Fruit fly (Drosophila melanogaster): Measurements from ENCODE around the gene HGTX.

Gene HGTX

DNA sequence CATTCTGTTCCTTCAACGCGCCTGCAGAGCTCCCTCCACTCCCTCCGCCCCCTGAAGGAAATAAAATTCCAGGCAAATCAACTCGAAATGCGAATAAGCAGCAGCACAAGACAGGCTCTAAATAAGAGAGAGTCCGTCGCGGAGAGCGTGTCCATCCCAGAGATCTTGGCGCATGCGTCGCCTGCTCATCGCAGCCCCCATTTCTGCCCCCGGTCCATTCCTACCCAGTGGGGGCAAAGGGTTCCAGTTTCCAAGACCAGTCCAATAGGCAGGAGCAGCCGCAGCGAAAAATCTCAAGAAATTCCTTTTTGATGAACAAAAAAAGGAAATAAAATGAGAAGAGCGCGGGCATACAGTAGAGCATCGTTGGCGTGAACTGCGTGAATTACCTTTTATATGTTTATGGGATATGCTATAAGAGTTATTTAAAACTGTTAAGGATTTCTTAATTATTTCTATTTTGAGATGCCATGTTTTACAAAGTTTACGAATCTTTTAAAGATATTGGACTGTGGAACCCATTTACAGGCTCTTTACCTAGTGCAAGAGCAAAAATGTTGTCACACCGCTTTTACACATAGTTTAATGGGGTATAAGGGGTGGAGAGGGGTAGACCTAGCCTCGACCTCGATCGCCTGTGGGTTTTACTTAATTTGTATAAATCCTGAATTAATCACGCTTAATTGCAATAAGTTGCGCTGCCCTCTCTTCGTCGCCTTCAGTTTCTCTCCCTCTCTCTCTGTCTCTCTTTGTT lies 34.9 kb upstream of the HGTX start:
- TF ChIP-seq CG8478 (optimal IDR thresholded peaks at IDR 0.05), result no peak
- no peak for TF ChIP-seq CTCF (optimal IDR thresholded peaks at IDR 0.05)

DNA sequence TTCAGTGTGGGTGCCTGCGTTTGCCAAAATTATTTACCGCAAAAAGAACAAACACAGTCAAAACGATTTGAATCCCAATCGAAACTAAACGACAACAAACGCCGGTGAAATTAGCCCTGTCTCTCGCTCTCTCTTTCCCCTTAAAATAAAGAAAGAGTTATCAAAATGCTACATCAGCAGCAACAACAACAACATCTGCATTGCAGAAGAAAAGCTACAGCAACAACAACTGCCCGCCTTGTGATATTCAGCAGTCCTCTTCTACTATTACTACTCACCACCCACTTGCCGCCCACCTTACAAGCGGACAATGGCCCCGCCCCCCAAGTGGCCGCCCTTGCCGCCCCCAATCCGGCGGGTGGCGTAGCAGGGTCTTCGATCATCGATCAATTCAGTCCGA lies 33.6 kb upstream of the HGTX start:
- TF ChIP-seq CTCF (optimal IDR thresholded peaks at IDR 0.05), result no peak

- no peak for TF ChIP-seq CTCF (optimal IDR thresholded peaks at IDR 0.05)
- no peak for TF ChIP-seq CG8478 (optimal IDR thresholded peaks at IDR 0.05)
Measured at dm6 chr3L:14631964-14632758, 32.8 kb upstream of the HGTX start, which contains the start of the genes RecQ5 and dlp. RecQ5 (minus strand) TSS chr3L:14632077. dlp (plus strand) TSS chr3L:14632601.

dm6 chr3L:14625568-14625996 lies 26.2 kb upstream of the HGTX start:
- no peak for TF ChIP-seq CTCF (optimal IDR thresholded peaks at IDR 0.05)
- TF ChIP-seq CG8478 (optimal IDR thresholded peaks at IDR 0.05), result no peak

- TF ChIP-seq CTCF (optimal IDR thresholded peaks at IDR 0.05) (no peak), CG8478 (optimal IDR thresholded peaks at IDR 0.05) (no peak)
Measured at dm6 chr3L:14624425-14625309, 25.3 kb upstream of the HGTX start.

dm6 chr3L:14622457-14622899 lies 23.1 kb upstream of the HGTX start, which contains the start of gene CG9628:
CG9628 (plus strand) TSS chr3L:14622796.
- TF ChIP-seq CTCF (optimal IDR thresholded peaks at IDR 0.05) (no peak), CG8478 (optimal IDR thresholded peaks at IDR 0.05) (no peak)

- peak; percentile 34 to 69 for TF ChIP-seq CTCF (optimal IDR thresholded peaks at IDR 0.05)
- TF ChIP-seq CG8478 (optimal IDR thresholded peaks at IDR 0.05), result no peak
Measured at dm6 chr3L:14621464-14621863, 22.1 kb upstream of the HGTX start.

DNA sequence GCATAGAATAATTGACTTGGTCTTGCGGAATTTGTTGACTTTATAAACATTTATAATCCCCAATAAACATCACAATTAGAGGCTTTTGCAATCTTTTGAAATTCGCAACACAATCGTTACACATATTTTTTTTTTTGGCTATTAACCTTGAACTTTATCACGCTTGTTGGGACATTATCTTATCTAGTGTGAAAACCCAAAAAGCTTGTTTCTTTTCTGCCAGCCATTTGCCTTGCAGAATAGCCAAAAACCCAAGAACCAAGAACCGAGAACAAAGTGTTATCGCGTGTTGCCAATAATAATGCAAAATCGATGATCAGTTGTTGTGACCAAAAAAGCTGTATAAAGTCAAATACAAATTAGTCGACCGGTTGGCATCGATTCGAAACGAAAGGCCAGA lies 19.6 kb upstream of the HGTX start:
- no peak for TF ChIP-seq CTCF (optimal IDR thresholded peaks at IDR 0.05)
- TF ChIP-seq CG8478 (optimal IDR thresholded peaks at IDR 0.05), result no peak

dm6 chr3L:14618424-14618823 lies 19.1 kb upstream of the HGTX start:
- TF ChIP-seq CTCF (optimal IDR thresholded peaks at IDR 0.05) (no peak), CG8478 (optimal IDR thresholded peaks at IDR 0.05) (no peak)

dm6 chr3L:14617511-14618217 lies 18.3 kb upstream of the HGTX start:
- no peak for TF ChIP-seq CTCF (optimal IDR thresholded peaks at IDR 0.05)
- no peak for TF ChIP-seq CG8478 (optimal IDR thresholded peaks at IDR 0.05)

DNA sequence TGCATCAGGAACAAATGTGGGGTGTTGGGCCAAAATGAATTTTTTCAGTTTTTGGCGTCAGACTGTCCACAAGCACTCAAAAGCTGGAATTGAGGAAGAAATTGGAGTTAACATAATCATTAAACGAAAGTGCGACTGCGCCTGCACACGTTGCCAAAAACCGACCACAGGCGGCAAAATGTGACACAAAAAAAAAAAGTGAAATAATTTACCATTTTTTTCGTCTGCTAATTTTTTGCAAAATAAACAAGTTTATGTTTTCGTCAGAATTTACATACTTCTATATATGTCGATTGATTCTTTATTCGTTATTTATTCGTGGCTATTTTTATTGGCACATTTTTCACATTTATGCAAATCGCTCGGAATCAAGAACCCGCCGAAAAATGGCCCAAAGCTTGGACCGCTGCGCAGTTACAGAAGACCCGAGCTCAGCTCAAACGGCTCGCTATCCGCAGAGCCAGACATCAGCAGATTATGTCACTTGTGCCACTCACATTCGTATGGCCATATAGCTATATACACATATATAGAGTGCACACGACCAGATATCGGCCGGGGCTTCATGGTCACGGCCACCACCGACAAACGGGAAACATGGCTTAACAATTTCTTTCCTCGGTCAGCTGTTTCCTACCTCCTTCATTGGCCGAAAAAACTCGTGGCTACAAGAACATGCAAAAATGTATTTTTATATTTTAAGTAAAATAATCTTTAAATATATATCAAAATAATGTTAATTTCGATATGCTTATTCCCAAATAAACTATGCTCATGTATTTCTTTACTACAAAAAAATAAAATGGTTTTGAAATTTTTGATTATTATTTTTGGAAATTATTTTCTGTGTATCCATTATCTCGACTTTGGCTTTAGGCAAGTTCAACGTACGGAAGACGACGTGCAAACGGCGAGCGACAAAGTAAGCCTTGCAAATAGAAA lies 17.0 kb upstream of the HGTX start:
- no peak for TF ChIP-seq CTCF (optimal IDR thresholded peaks at IDR 0.05)
- TF ChIP-seq CG8478 (optimal IDR thresholded peaks at IDR 0.05), result no peak

DNA sequence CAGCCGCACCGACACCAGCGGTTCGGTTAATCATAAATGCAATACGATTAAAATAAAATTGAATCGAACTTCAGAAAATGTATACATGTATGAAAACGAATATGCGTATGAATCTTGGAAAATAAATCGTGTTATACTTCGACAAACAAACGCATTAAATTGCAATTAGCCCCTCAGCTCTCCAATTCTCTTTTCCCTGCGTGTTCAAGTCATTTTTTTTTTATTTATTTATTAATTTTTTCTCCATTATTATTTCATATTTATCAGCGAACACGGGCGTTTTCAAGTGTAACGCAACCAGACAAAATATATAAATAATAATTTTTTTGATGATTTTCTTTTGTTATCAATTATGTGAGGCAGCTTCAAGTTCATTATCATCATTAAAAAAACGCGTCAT lies 15.8 kb upstream of the HGTX start:
- no peak for TF ChIP-seq CTCF (optimal IDR thresholded peaks at IDR 0.05)
- TF ChIP-seq CG8478 (optimal IDR thresholded peaks at IDR 0.05), result no peak
